Fruit fly (Drosophila melanogaster) whole organism, larva: ENCODE measurements around the gene CG5885.
A peak's percentile ranks its signal among the peaks of the same experiment; 100 is the strongest.

Source experiments
- noc ChIP-seq: fragments of 200-800 bp; sonication (Bioruptor generic); optimal IDR thresholded peaks from 3 replicates; lab custom pipeline; 2019; ENCODE audit warnings: missing biosample characterization, mild to moderate bottlenecking, missing genetic modification characterization, moderate library complexity

The CG5885 gene

dm6 chr2L:9943521-9943920, 25.4 kb upstream of the CG5885 start:
- peak; percentile 61 for TF ChIP-seq noc (tag; lab: Kevin White, UChicago)

dm6 chr2L:9938631-9939256, 20.6 kb upstream of the CG5885 start, which contains the start of the genes Datp and CG4619:
Datp (minus strand) TSS chr2L:9938790.
CG4619 (plus strand) TSS chr2L:9938863.
- TF ChIP-seq noc (tag; lab: Kevin White, UChicago): peak; percentile 43

dm6 chr2L:9937908-9938307, 19.8 kb upstream of the CG5885 start, which contains the start of gene Arglu1:
Arglu1 (minus strand) TSS chr2L:9938134.
- TF ChIP-seq noc (tag; lab: Kevin White, UChicago): no peak

- no peak for TF ChIP-seq noc (tag; lab: Kevin White, UChicago)
Measured at dm6 chr2L:9933063-9933462, 14.9 kb upstream of the CG5885 start, which contains the start of gene Cpr30F. Cpr30F (minus strand) TSS chr2L:9933163.

- TF ChIP-seq noc (tag; lab: Kevin White, UChicago): no peak
Measured at dm6 chr2L:9930280-9930679, 12.2 kb upstream of the CG5885 start, which contains the start of gene CG42367. CG42367 (plus strand) TSS chr2L:9930580.

DNA sequence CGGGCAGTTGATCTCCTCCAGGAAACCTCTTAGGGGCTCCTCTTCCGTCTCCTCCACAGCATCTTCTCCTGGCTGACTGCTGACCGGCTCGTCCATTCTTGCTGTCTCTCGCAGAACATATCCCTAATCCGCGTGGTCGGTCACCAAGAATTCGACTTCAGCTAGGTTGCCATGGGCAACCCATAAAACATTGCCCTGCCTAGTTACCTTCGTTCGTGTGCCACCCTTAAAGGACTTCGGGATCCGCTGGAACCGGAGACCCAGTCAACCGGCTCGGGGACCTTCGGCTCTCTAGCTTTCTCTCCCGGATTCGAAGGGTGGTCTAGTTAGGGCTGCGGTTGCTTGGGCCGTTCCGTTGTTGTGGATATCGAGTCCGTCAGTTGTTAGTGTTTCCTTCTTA, 6.6 kb upstream of the CG5885 start, which contains the start of the genes TbCMF46 and CG42366:
TbCMF46 (minus strand) TSS at position 101 of the 400 bp plus-strand sequence.
CG42366 (plus strand) TSS at position 397 of the 400 bp plus-strand sequence.
- TF ChIP-seq noc (tag; lab: Kevin White, UChicago): no peak

dm6 chr2L:9921401-9921800, 3.3 kb upstream of the CG5885 start, which contains the start of gene CG4592:
CG4592 (plus strand) TSS chr2L:9921633.
- TF ChIP-seq noc (tag; lab: Kevin White, UChicago): no peak

dm6 chr2L:9919949-9920348, 1.8 kb upstream of the CG5885 start, which contains the start of gene CG4594:
CG4594 (plus strand) TSS chr2L:9920160.
- no peak for TF ChIP-seq noc (tag; lab: Kevin White, UChicago)

DNA sequence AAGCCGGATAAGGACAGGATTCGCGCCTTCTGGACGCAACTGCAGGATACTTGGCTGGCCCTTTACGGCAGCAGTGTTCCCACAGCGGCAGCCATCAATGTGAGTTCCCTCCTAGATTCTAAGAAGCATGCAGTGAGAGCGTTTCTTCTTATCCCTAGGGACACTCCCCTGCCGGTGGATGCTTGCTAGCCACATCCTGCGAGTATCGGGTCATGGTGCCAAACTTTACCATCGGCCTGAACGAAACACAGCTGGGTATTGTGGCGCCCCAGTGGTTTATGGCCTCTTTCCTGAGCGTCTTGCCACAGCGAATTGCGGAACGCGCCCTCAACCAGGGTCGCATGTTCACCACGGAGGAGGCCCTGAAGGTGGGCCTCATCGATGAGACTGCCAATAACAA, 1.1 kb upstream of the CG5885 start:
- TF ChIP-seq noc (tag; lab: Kevin White, UChicago): no peak

- peak; percentile 70 for TF ChIP-seq noc (tag; lab: Kevin White, UChicago)
Measured at dm6 chr2L:9915011-9915850, 2.9 kb downstream of the CG5885 start, which contains the start of gene yip2. yip2 (plus strand) TSS chr2L:9915253.

- TF ChIP-seq noc (tag; lab: Kevin White, UChicago): no peak
Measured at dm6 chr2L:9912570-9913260, 5.4 kb downstream of the CG5885 start, which contains the start of the genes Etl1 and Srp54. Etl1 (minus strand) TSS chr2L:9912608. Srp54 (plus strand) TSS chr2L:9912911.

DNA sequence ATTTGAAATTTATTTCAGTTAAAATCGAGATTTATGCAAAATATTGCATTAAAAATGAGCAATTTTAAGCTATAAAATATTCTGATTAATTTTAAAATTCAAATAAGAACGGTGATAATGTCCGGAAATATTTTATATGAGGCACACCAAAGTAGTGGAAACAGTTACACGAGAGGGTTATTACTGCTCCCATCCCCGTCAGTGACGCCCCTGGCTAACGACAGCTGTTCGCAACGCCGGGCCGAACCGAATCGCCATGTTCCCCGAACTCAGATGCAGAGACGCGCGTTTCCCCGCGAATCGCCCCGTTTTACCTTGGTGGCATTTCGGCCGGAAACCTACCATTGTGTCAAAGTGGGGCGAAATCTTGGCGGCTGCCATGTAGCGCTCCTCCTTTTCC, 6.3 kb downstream of the CG5885 start:
- TF ChIP-seq noc (tag; lab: Kevin White, UChicago): peak; percentile 25

- no peak for TF ChIP-seq noc (tag; lab: Kevin White, UChicago)
Measured at dm6 chr2L:9908468-9908967, 9.6 kb downstream of the CG5885 start, which contains the start of gene CG13124. CG13124 (minus strand) TSS chr2L:9908633.

DNA sequence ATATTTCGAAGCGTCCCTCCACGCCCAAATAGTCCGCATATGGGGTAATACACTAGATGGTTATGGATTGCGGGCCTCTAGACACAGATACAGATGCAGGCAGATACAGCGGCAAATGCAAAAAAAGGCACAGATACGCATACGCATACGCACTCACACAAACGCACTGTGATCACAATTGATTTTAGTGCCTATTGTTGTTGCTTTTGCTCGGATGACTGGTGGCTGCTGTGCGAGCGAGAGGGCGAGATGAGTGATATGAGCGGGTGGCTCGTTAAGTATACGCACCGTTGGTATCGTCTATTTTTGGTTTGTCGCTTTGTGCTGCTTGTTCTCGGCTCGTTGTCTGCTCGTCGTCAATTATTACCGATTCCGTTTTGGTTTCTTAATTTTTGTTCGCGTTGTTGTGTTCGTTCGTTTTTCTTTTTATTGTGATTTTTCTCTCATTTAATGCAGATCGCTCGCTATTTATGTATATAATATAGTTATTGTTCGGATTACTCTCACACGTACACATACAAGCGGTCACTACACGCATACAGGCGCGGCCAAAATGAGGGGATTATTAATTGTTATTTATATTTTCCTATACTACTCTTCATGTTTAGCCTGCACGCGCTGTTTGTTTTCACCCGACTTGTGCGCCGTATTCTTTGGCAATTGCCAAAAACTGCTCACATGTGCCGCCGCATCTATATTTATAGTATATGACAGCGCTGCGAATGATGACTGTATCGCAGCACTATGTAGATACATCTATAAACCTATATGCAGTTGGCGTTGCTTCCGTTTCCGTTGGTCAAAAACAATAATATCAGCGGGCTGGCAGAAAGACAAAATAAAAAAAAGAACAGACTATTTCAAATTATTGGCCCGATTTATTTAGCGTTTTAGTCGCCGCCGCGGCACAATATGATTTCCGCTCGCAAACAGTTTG, 10.5 kb downstream of the CG5885 start:
- TF ChIP-seq noc (tag; lab: Kevin White, UChicago): no peak
